Worm (Caenorhabditis elegans) whole organism, early embryonic: ENCODE measurements around the gene K07H8.9.

ENCODE experiments used
- B0310.2 ChIP-seq: sonication (generic microtip); optimal IDR thresholded peaks from 2 replicates; lab custom pipeline; 2016; ENCODE audit warnings: mild to moderate bottlenecking, missing genetic modification characterization, missing compliant biosample characterization
- F13C5.2 ChIP-seq: sonication (generic microtip); optimal IDR thresholded peaks from 2 replicates; lab custom pipeline; 2017; ENCODE audit warnings: mild to moderate bottlenecking, missing genetic modification characterization, inconsistent platforms, missing compliant biosample characterization
- aly-1 ChIP-seq: sonication (generic microtip); optimal IDR thresholded peaks from 2 replicates; lab custom pipeline; 2016; ENCODE audit warnings: missing genetic modification characterization, missing compliant biosample characterization
- ama-1 ChIP-seq: fragments of 150-350 bp; optimal IDR thresholded peaks from 2 replicates; lab custom pipeline; 2014
- ceh-36 ChIP-seq: sonication (generic microtip); optimal IDR thresholded peaks from 2 replicates; lab custom pipeline; 2016; ENCODE audit warnings: missing genetic modification characterization, inconsistent platforms, missing compliant biosample characterization
- flt-1 ChIP-seq: fragments of 200-800 bp; sonication (Bioruptor generic); IDR thresholded peaks from 2 replicates; pipeline ENCODE4 v1.3.6; 2022; ENCODE audit warnings: missing genetic modification characterization, missing compliant biosample characterization
- hmg-4 ChIP-seq: fragments of 200-800 bp; sonication (Bioruptor generic); optimal IDR thresholded peaks from 2 replicates; lab custom pipeline; 2018; ENCODE audit warnings: mild to moderate bottlenecking, missing genetic modification characterization, missing compliant biosample characterization
- hnd-1 ChIP-seq: sonication (generic microtip); optimal IDR thresholded peaks from 2 replicates; lab custom pipeline; 2016; ENCODE audit warnings: missing genetic modification characterization, missing compliant biosample characterization
- pes-1 ChIP-seq: fragments of 200-800 bp; sonication (Bioruptor generic); IDR thresholded peaks from 2 replicates; pipeline ENCODE4 v1.3.6; 2022; ENCODE audit warnings: missing genetic modification reagents, missing genetic modification characterization, missing compliant biosample characterization
- scrt-1 ChIP-seq: fragments of 200-800 bp; sonication (Bioruptor generic); IDR thresholded peaks from 2 replicates; pipeline ENCODE4 v1.3.6; 2022; ENCODE audit warnings: missing genetic modification characterization, missing compliant biosample characterization
- sea-1 ChIP-seq: fragments of 200-800 bp; sonication (Bioruptor generic); conservative IDR thresholded peaks from 2 replicates; pipeline ENCODE4 v1.3.6; 2022; ENCODE audit warnings: missing genetic modification characterization, missing compliant biosample characterization
- tbx-37 ChIP-seq: fragments of 200-800 bp; sonication (Bioruptor generic); conservative IDR thresholded peaks from 2 replicates; pipeline ENCODE4 v1.3.6; 2022; ENCODE audit warnings: missing genetic modification reagents, missing genetic modification characterization, missing compliant biosample characterization
- tra-4 ChIP-seq: sonication (generic microtip); optimal IDR thresholded peaks from 2 replicates; lab custom pipeline; 2017; ENCODE audit warnings: missing genetic modification characterization, missing compliant biosample characterization

ce11 chrIV:8251346-8251745 lies 34.9 kb downstream of the K07H8.9 start:
- no peak for TF ChIP-seq tra-4 (tag; lab: Kevin White, UChicago)
- TF ChIP-seq ama-1 (lab: Kevin White, UChicago) = no peak
- TF ChIP-seq tbx-37 (GFP tag; lab: Robert Waterston, UW) = no peak
- no peak for TF ChIP-seq scrt-1 (GFP tag; lab: Robert Waterston, UW)
- no peak for TF ChIP-seq F13C5.2 (tag; lab: Kevin White, UChicago)
- TF ChIP-seq hmg-4 (GFP tag; lab: Kevin White, UChicago) = no peak
- no peak for TF ChIP-seq B0310.2 (tag; lab: Kevin White, UChicago)
- TF ChIP-seq ceh-36 (tag; lab: Kevin White, UChicago) = no peak
- no peak for TF ChIP-seq sea-1 (GFP tag; lab: Robert Waterston, UW)
- TF ChIP-seq hnd-1 (tag; lab: Kevin White, UChicago) = no peak
- TF ChIP-seq flt-1 (GFP tag; lab: Robert Waterston, UW) = no peak
- TF ChIP-seq pes-1 (GFP tag; lab: Robert Waterston, UW) = no peak
- no peak for TF ChIP-seq aly-1 (tag; lab: Kevin White, UChicago)
